Worm (Caenorhabditis elegans): ENCODE results near the gene F31E3.2.

DNA sequence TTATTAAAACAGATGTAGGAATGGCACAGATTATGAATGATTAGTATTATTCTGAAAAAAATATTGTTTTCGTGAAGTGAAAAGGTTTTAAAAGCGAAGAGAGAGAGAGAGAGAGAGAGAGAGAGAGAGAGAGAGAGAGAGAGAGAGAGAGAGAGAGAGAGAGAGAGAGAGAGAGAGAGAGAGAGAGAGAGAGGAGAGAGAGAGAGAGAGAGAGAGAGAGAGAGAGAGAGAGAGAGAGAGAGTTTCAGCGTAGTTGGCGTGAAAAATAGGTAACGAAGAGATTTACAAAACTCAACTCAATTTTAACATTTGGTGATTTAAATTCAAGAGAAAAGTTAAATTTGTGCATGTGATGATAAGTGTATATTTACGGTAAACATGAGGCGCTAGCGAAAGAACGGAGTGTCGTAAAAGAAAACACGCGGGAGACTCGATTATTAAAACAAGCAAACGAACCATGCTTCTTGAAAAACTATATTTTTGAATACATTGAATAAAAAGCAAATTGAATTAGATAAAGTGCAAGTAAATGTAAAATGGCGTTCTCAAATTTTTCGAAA, 5.6 kb upstream of the F31E3.2 start, which contains the start of gene panl-2:
- TF ChIP-seq pha-4 (tag; optimal IDR thresholded peaks at IDR 0.05), result no peak
- no peak for TF ChIP-seq mab-5 (tag; optimal IDR thresholded peaks at IDR 0.05)
- no peak for TF ChIP-seq mep-1 (tag; optimal IDR thresholded peaks at IDR 0.05)
- TF ChIP-seq ztf-11 (tag; optimal IDR thresholded peaks at IDR 0.05), result no peak
- TF ChIP-seq unc-62 (GFP tag; optimal IDR thresholded peaks at IDR 0.05), result no peak
- peak; percentile 34 for TF ChIP-seq ces-1 (GFP tag; optimal IDR thresholded peaks at IDR 0.05)
- no peak for TF ChIP-seq lin-13 (tag; optimal IDR thresholded peaks at IDR 0.05)
- no peak for TF ChIP-seq M03D4.4 (tag; optimal IDR thresholded peaks at IDR 0.05)
- no peak for TF ChIP-seq nhr-76 (tag; optimal IDR thresholded peaks at IDR 0.05)
- no peak for TF ChIP-seq unc-120 (tag; optimal IDR thresholded peaks at IDR 0.05; ENCODE audit: poor library complexity, severe bottlenecking)
- no peak for TF ChIP-seq tbx-8 (GFP tag; optimal IDR thresholded peaks at IDR 0.05)

Data from whole organism, mixed stage, embryonic.